Fruit fly (Drosophila melanogaster) whole organism, embryonic: Measurements from ENCODE around the gene Blos4.
A peak's percentile ranks its signal among the peaks of the same experiment; 100 is the strongest.

ENCODE experiments used
- ATbp ChIP-seq: fragments of 200-800 bp; sonication (Bioruptor generic); optimal IDR thresholded peaks from 2 replicates; lab custom pipeline; 2017; ENCODE audit warnings: missing biosample characterization, mild to moderate bottlenecking, missing genetic modification characterization, missing genetic modification reagents
- Awh ChIP-seq: fragments of 200-800 bp; sonication (Bioruptor generic); IDR thresholded peaks from 2 replicates; pipeline ENCODE4, ENCODE4 v1.3.6; 2022; ENCODE audit warnings: missing biosample characterization, missing genetic modification characterization
- B-H2 ChIP-seq: fragments of 200-800 bp; sonication (Bioruptor generic); optimal IDR thresholded peaks from 2 replicates; lab custom pipeline; 2018; ENCODE audit warnings: missing biosample characterization, mild to moderate bottlenecking, missing genetic modification characterization
- BtbVII ChIP-seq: fragments of 200-800 bp; sonication (Bioruptor generic); optimal IDR thresholded peaks from 3 replicates; lab custom pipeline; 2017; ENCODE audit warnings: missing biosample characterization, mild to moderate bottlenecking, missing genetic modification characterization
- CG1024 ChIP-seq: fragments of 200-800 bp; sonication (Bioruptor generic); IDR thresholded peaks from 2 replicates; pipeline ENCODE4 v1.3.6; 2022; ENCODE audit warnings: missing biosample characterization, missing genetic modification characterization
- CG12391 ChIP-seq: fragments of 200-800 bp; sonication (Bioruptor generic); optimal IDR thresholded peaks from 3 replicates; lab custom pipeline; 2018; ENCODE audit warnings: missing biosample characterization, mild to moderate bottlenecking, missing genetic modification characterization, moderate library complexity
- CG14014 ChIP-seq: fragments of 200-800 bp; sonication (Bioruptor generic); IDR thresholded peaks from 2 replicates; pipeline ENCODE4 v1.3.6; 2022; ENCODE audit warnings: missing biosample characterization, missing genetic modification characterization
- CG2199 ChIP-seq: fragments of 200-800 bp; sonication (Bioruptor generic); IDR thresholded peaks from 3 replicates; pipeline ENCODE4 v1.3.6; 2022; ENCODE audit warnings: missing biosample characterization, missing genetic modification characterization
- CG2202 ChIP-seq: fragments of 200-800 bp; sonication (Bioruptor generic); optimal IDR thresholded peaks from 2 replicates; lab custom pipeline; 2018; ENCODE audit warnings: missing biosample characterization, mild to moderate bottlenecking, missing genetic modification characterization
- CG34224 ChIP-seq: fragments of 200-800 bp; sonication (Bioruptor generic); IDR thresholded peaks from 3 replicates; pipeline ENCODE4 v1.3.6; 2022; ENCODE audit warnings: missing biosample characterization, missing genetic modification characterization; ENCODE audit not compliant: partially characterized antibody
- CG42726 ChIP-seq: fragments of 200-800 bp; sonication (Bioruptor generic); IDR thresholded peaks from 2 replicates; pipeline ENCODE4 v1.3.6; 2022; ENCODE audit warnings: missing biosample characterization, missing genetic modification characterization; ENCODE audit not compliant: partially characterized antibody
- CG7357 ChIP-seq: fragments of 200-800 bp; sonication (Bioruptor generic); IDR thresholded peaks from 3 replicates; pipeline ENCODE4 v1.3.6; 2022; ENCODE audit warnings: missing biosample characterization, missing genetic modification characterization
- CG7987 ChIP-seq: fragments of 200-800 bp; sonication (Bioruptor generic); optimal IDR thresholded peaks from 2 replicates; lab custom pipeline; 2018; ENCODE audit warnings: missing biosample characterization, mild to moderate bottlenecking, missing genetic modification characterization, moderate library complexity
- CG8765 ChIP-seq: fragments of 200-800 bp; sonication (Bioruptor generic); IDR thresholded peaks from 2 replicates; pipeline ENCODE4 v1.3.6; 2022; ENCODE audit warnings: missing biosample characterization, missing genetic modification characterization
- CG9215 ChIP-seq: fragments of 200-800 bp; sonication (Bioruptor generic); IDR thresholded peaks from 2 replicates; pipeline ENCODE4 v1.3.6; 2022; ENCODE audit warnings: missing biosample characterization, missing genetic modification characterization
- CoRest ChIP-seq: fragments of 200-800 bp; sonication (Bioruptor generic); optimal IDR thresholded peaks from 3 replicates; lab custom pipeline; 2018; ENCODE audit warnings: missing biosample characterization, mild to moderate bottlenecking, missing genetic modification characterization, moderate library complexity
- Dad ChIP-seq: fragments of 200-800 bp; sonication (Bioruptor generic); optimal IDR thresholded peaks from 3 replicates; lab custom pipeline; 2016; ENCODE audit warnings: missing biosample characterization, missing genetic modification characterization
- Dek ChIP-seq: fragments of 200-800 bp; sonication (Bioruptor generic); optimal IDR thresholded peaks from 3 replicates; lab custom pipeline; 2019; ENCODE audit warnings: missing biosample characterization, mild to moderate bottlenecking, missing genetic modification characterization, moderate library complexity
- Dip3 ChIP-seq: fragments of 200-800 bp; sonication (Bioruptor generic); optimal IDR thresholded peaks from 3 replicates; lab custom pipeline; 2016; ENCODE audit warnings: missing biosample characterization, missing genetic modification characterization
- Hey ChIP-seq: fragments of 200-800 bp; sonication (Bioruptor generic); optimal IDR thresholded peaks from 3 replicates; lab custom pipeline; 2018; ENCODE audit warnings: missing biosample characterization, mild to moderate bottlenecking, missing genetic modification characterization
- Lim3 ChIP-seq: fragments of 200-800 bp; sonication (Bioruptor generic); IDR thresholded peaks from 2 replicates; pipeline ENCODE4 v1.3.6; 2022; ENCODE audit warnings: missing biosample characterization, missing genetic modification characterization
- MBD-R2 ChIP-seq: fragments of 200-800 bp; sonication (Bioruptor generic); IDR thresholded peaks from 2 replicates; pipeline ENCODE4 v1.3.6; 2022; ENCODE audit warnings: missing biosample characterization, missing genetic modification characterization
- NC2β ChIP-seq: fragments of 200-800 bp; sonication (Bioruptor generic); optimal IDR thresholded peaks from 2 replicates; lab custom pipeline; 2016; ENCODE audit warnings: missing biosample characterization, missing genetic modification characterization
- NK7.1 ChIP-seq: fragments of 200-800 bp; sonication (Bioruptor generic); optimal IDR thresholded peaks from 3 replicates; lab custom pipeline; 2016; ENCODE audit warnings: missing biosample characterization, missing genetic modification characterization
- Spps ChIP-seq: fragments of 200-800 bp; sonication (Bioruptor generic); optimal IDR thresholded peaks from 2 replicates; lab custom pipeline; 2018; ENCODE audit warnings: missing biosample characterization, mild to moderate bottlenecking, missing genetic modification characterization
- Stat92E ChIP-seq, 3 experiments: fragments of >200 bp in 2 of 3; fragments of 200-800 bp in 1 of 3; sonication (Bioruptor generic) in 1 of 3; optimal IDR thresholded peaks; 2 replicates each; lab custom pipeline; 2017 to 2019; ENCODE audit warnings: missing biosample characterization in 3 of 3, missing genetic modification characterization in 3 of 3, mild to moderate bottlenecking in 1 of 3, moderate library complexity in 1 of 3
- Taf1 ChIP-seq: fragments of 200-800 bp; sonication (Bioruptor generic); IDR thresholded peaks from 2 replicates; pipeline ENCODE4 v1.3.6; 2022; ENCODE audit warnings: missing biosample characterization, missing genetic modification characterization
- ase ChIP-seq: fragments of 200-800 bp; sonication (Bioruptor generic); IDR thresholded peaks from 3 replicates; pipeline ENCODE4 v1.3.6; 2022; ENCODE audit warnings: missing biosample characterization, missing genetic modification characterization
- croc ChIP-seq: fragments of 200-800 bp; sonication (Bioruptor generic); conservative IDR thresholded peaks from 3 replicates; pipeline ENCODE4 v1.3.6; 2022; ENCODE audit warnings: missing biosample characterization, missing genetic modification characterization
- exex ChIP-seq: fragments of 200-800 bp; sonication (Bioruptor generic); optimal IDR thresholded peaks from 4 replicates; lab custom pipeline; 2018; ENCODE audit warnings: missing biosample characterization, mild to moderate bottlenecking, missing genetic modification characterization, moderate library complexity
- fd96Cb ChIP-seq: fragments of 200-800 bp; sonication (Bioruptor generic); optimal IDR thresholded peaks from 2 replicates; lab custom pipeline; 2018; ENCODE audit warnings: missing biosample characterization, mild to moderate bottlenecking, missing genetic modification characterization, moderate library complexity
- gsb-n ChIP-seq: fragments of 200-800 bp; sonication (Bioruptor generic); optimal IDR thresholded peaks from 3 replicates; lab custom pipeline; 2018; ENCODE audit warnings: missing biosample characterization, mild to moderate bottlenecking, missing genetic modification characterization
- jigr1 ChIP-seq: fragments of 200-800 bp; sonication (Bioruptor generic); IDR thresholded peaks from 3 replicates; pipeline ENCODE4 v1.3.6; 2022; ENCODE audit warnings: missing biosample characterization, missing genetic modification characterization
- kay ChIP-seq: fragments of 200-800 bp; sonication (Bioruptor generic); optimal IDR thresholded peaks from 2 replicates; lab custom pipeline; 2016; ENCODE audit warnings: missing biosample characterization, missing genetic modification characterization
- mam ChIP-seq: fragments of 200-800 bp; sonication (Bioruptor generic); optimal IDR thresholded peaks from 3 replicates; lab custom pipeline; 2016; ENCODE audit warnings: missing biosample characterization, missing genetic modification characterization
- mirr ChIP-seq: fragments of 200-800 bp; sonication (Bioruptor generic); optimal IDR thresholded peaks from 3 replicates; lab custom pipeline; 2018; ENCODE audit warnings: missing biosample characterization, mild to moderate bottlenecking, missing genetic modification characterization
- mld ChIP-seq: fragments of 200-800 bp; sonication (Bioruptor generic); IDR thresholded peaks from 3 replicates; pipeline ENCODE4 v1.3.6; 2022; ENCODE audit warnings: missing biosample characterization, missing genetic modification characterization; ENCODE audit not compliant: partially characterized antibody
- nerfin-1 ChIP-seq: fragments of 200-800 bp; sonication (Bioruptor generic); optimal IDR thresholded peaks from 3 replicates; lab custom pipeline; 2019; ENCODE audit warnings: missing biosample characterization, mild to moderate bottlenecking, missing genetic modification characterization, moderate library complexity
- oc ChIP-seq: fragments of 200-800 bp; sonication (Bioruptor generic); optimal IDR thresholded peaks from 2 replicates; lab custom pipeline; 2018; ENCODE audit warnings: missing biosample characterization, mild to moderate bottlenecking, missing genetic modification characterization, moderate library complexity
- phol ChIP-seq: fragments of 200-800 bp; sonication (Bioruptor generic); optimal IDR thresholded peaks from 3 replicates; lab custom pipeline; 2018; ENCODE audit warnings: missing biosample characterization, mild to moderate bottlenecking, missing genetic modification characterization, moderate library complexity
- pros ChIP-seq: fragments of 200-800 bp; sonication (Bioruptor generic); optimal IDR thresholded peaks from 3 replicates; lab custom pipeline; 2019; ENCODE audit warnings: missing biosample characterization, mild to moderate bottlenecking, missing genetic modification characterization, moderate library complexity
- sc ChIP-seq, 3 experiments: fragments of >200 bp in 2 of 3; fragments of 200-800 bp in 1 of 3; sonication (Bioruptor generic) in 1 of 3; optimal IDR thresholded peaks; 2 replicates in 2 of 3; 3 replicates in 1 of 3; lab custom pipeline; 2017; ENCODE audit warnings: mild to moderate bottlenecking in 1 of 3, missing biosample characterization in 1 of 3, missing genetic modification characterization in 1 of 3, missing genetic modification reagents in 1 of 3
- sens ChIP-seq: fragments of 200-800 bp; sonication (Bioruptor generic); peaks from one replicate; lab custom pipeline; 2016; ENCODE audit warnings: missing biosample characterization, missing genetic modification characterization
- sima ChIP-seq: fragments of 200-800 bp; sonication (Bioruptor generic); optimal IDR thresholded peaks from 2 replicates; lab custom pipeline; 2016; ENCODE audit warnings: missing biosample characterization, missing genetic modification characterization
- stc ChIP-seq: fragments of 200-800 bp; sonication (Bioruptor generic); IDR thresholded peaks from 2 replicates; pipeline ENCODE4 v1.3.6; 2022; ENCODE audit warnings: missing biosample characterization, missing genetic modification characterization
- tup ChIP-seq: fragments of 200-800 bp; sonication (Bioruptor generic); optimal IDR thresholded peaks from 2 replicates; lab custom pipeline; 2016; ENCODE audit warnings: missing biosample characterization, mild to moderate bottlenecking, missing genetic modification characterization, moderate library complexity
- vvl ChIP-seq: fragments of 200-800 bp; sonication (Bioruptor generic); IDR thresholded peaks from 2 replicates; pipeline ENCODE4 v1.3.6; 2022; ENCODE audit warnings: missing biosample characterization, missing genetic modification characterization

The Blos4 gene

dm6 chr3L:10837869-10838783 lies 40.8 kb upstream of the Blos4 start (continued):
- no peak for TF ChIP-seq sc (optimal IDR thresholded peaks at IDR 0.05; lab: Kevin White, UChicago)
- TF ChIP-seq sc (GFP tag; optimal IDR thresholded peaks at IDR 0.05; lab: Kevin White, UChicago), result peak; percentile 23
- no peak for TF ChIP-seq NC2β (GFP tag; lab: Kevin White, UChicago)
- no peak for TF ChIP-seq NK7.1 (GFP tag; lab: Kevin White, UChicago)
- peak; percentile 29; the same call in 1 of the 2 replicates for TF ChIP-seq MBD-R2 (GFP tag; lab: Robert Waterston, UW)
- TF ChIP-seq CG42726, result no peak
- no peak for TF ChIP-seq CG9215 (GFP tag; lab: Robert Waterston, UW)
- TF ChIP-seq CG2199, result 0 out of 3 replicates have a peak, but pooled peaks have one; percentile 53
- no peak for TF ChIP-seq sima (GFP tag; lab: Kevin White, UChicago)
- TF ChIP-seq Lim3 (GFP tag; lab: Robert Waterston, UW), result no peak; the same call in 1 of the 2 replicates
- TF ChIP-seq Dad (GFP tag; lab: Kevin White, UChicago), result peak; percentile 25
- TF ChIP-seq Taf1 (GFP tag; lab: Robert Waterston, UW), result no peak
- peak; percentile 66 for TF ChIP-seq CG12391 (tag; lab: Kevin White, UChicago)
- TF ChIP-seq Hey, result no peak
- 0 out of 3 replicates have a peak, but pooled peaks have one; percentile 18 for TF ChIP-seq croc
- no peak for TF ChIP-seq CG2202 (tag; lab: Kevin White, UChicago)
- TF ChIP-seq jigr1 (GFP tag; lab: Robert Waterston, UW), result no peak
- no peak for TF ChIP-seq CG8765 (GFP tag; lab: Robert Waterston, UW)
- peak; percentile 67 for TF ChIP-seq phol (tag; lab: Kevin White, UChicago)
- TF ChIP-seq Spps (tag; lab: Kevin White, UChicago), result peak; percentile 43
- peak; percentile 17 for TF ChIP-seq kay (GFP tag; lab: Kevin White, UChicago)
- TF ChIP-seq BtbVII, result peak; percentile 32
- 0 out of 3 replicates have a peak, but pooled peaks have one; percentile 33 for TF ChIP-seq CG7357 (GFP tag; lab: Robert Waterston, UW)
- TF ChIP-seq stc (GFP tag; lab: Robert Waterston, UW), result peak; percentile 37; the same call in 1 of the 2 replicates

dm6 chr3L:10840867-10841266 lies 38.0 kb upstream of the Blos4 start:
- TF ChIP-seq CG14014 (no peak), ATbp (GFP tag; lab: Kevin White, UChicago) (no peak), Dip3 (GFP tag; lab: Kevin White, UChicago) (no peak), Stat92E (GFP tag; optimal IDR thresholded peaks at IDR 0.05; lab: Kevin White, UChicago) (no peak), mld (GFP tag; lab: Robert Waterston, UW) (0 out of 3 replicates have a peak, but pooled peaks have one; percentile 10), oc (tag; lab: Kevin White, UChicago) (peak; percentile 30), ase (no peak), gsb-n (tag; lab: Kevin White, UChicago) (peak; percentile 86), pros (peak; percentile 84), sens (GFP tag; lab: Kevin White, UChicago) (peak; percentile 59), nerfin-1 (peak; percentile 48), Dek (tag; lab: Kevin White, UChicago) (no peak)

DNA sequence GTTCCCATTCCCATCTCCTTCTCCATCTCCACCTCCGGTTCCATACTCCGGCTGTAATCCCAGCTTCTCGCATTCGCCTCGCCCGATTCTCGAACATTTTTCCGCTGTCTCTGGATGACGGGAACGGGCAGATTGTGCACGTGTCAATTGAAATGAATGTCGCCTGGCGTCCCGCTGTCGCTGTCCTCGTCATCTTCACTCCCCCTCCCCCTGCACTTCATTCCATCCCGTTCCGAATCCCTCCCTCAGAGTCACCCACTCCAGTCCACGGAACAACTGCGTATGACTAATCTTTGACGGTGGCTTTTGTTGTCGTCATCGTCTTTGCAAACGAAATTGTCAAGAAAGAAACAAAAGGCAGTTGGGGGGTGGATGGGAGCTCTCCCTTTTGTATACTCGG lies 37.0 kb upstream of the Blos4 start:
- no peak for TF ChIP-seq tup (GFP tag; lab: Kevin White, UChicago)
- TF ChIP-seq exex (tag; lab: Kevin White, UChicago), result no peak
- TF ChIP-seq mirr (GFP tag; lab: Kevin White, UChicago), result peak; percentile 17
- no peak for TF ChIP-seq mam (GFP tag; lab: Kevin White, UChicago)
- TF ChIP-seq CG34224 (GFP tag; lab: Robert Waterston, UW), result no peak
- no peak for TF ChIP-seq NC2β (GFP tag; lab: Kevin White, UChicago)
- TF ChIP-seq CG7987 (GFP tag; lab: Kevin White, UChicago), result no peak
- TF ChIP-seq fd96Cb (tag; lab: Kevin White, UChicago), result no peak
- no peak for TF ChIP-seq CoRest (tag; lab: Kevin White, UChicago)
- no peak for TF ChIP-seq B-H2 (GFP tag; lab: Kevin White, UChicago)
- TF ChIP-seq CG1024, result no peak
- no peak for TF ChIP-seq Awh
- TF ChIP-seq vvl, result 0 out of 2 replicates have a peak, but pooled peaks have one; percentile 12
